Fruit fly (Drosophila melanogaster): ENCODE results near the gene Mtp.

- TF ChIP-seq CG32121 (GFP tag; IDR thresholded peaks at IDR 0.05) (no peak), Ets98B (GFP tag; IDR thresholded peaks at IDR 0.05) (no peak), rn (GFP tag; IDR thresholded peaks at IDR 0.05) (no peak), CG15710 (tag; optimal IDR thresholded peaks at IDR 0.05) (no peak), CG8301 (tag; optimal IDR thresholded peaks at IDR 0.05) (no peak), Pif1B (GFP tag; optimal IDR thresholded peaks at IDR 0.05) (no peak), gl (tag; optimal IDR thresholded peaks at IDR 0.05) (no peak), CG17806 (tag; optimal IDR thresholded peaks at IDR 0.05) (no peak), CG10348 (GFP tag; IDR thresholded peaks at IDR 0.05) (no peak), CG12605 (GFP tag; IDR thresholded peaks at IDR 0.05) (no peak), CG4496 (GFP tag; IDR thresholded peaks at IDR 0.05) (no peak), CG34367 (tag; optimal IDR thresholded peaks at IDR 0.05) (no peak)
Observed at dm6 chr2L:20898478-20899075, 24.1 kb downstream of the Mtp start.
